Fruit fly (Drosophila melanogaster) whole organism, pupa: ENCODE measurements around the gene Nepl8.

Experiments
- CG12605 ChIP-seq: fragments of 200-800 bp; sonication (Bioruptor generic); IDR thresholded peaks from 2 replicates; pipeline ENCODE4 v1.3.6; 2022; ENCODE audit warnings: missing biosample characterization, missing genetic modification characterization
- CG13204 ChIP-seq: fragments of 200-800 bp; sonication (Bioruptor generic); optimal IDR thresholded peaks from 2 replicates; lab custom pipeline; 2018; ENCODE audit warnings: missing biosample characterization, mild to moderate bottlenecking, missing genetic modification characterization, moderate library complexity
- CG17806 ChIP-seq: fragments of 200-800 bp; sonication (Bioruptor generic); optimal IDR thresholded peaks from 2 replicates; lab custom pipeline; 2018; ENCODE audit warnings: missing biosample characterization, mild to moderate bottlenecking, missing genetic modification characterization, moderate library complexity
- CG32121 ChIP-seq: fragments of 200-800 bp; sonication (Bioruptor generic); IDR thresholded peaks from 2 replicates; pipeline ENCODE4 v1.3.6; 2022; ENCODE audit warnings: missing biosample characterization, missing genetic modification characterization
- CG9948 ChIP-seq: fragments of 200-800 bp; sonication (Bioruptor generic); optimal IDR thresholded peaks from 2 replicates; lab custom pipeline; 2018; ENCODE audit warnings: missing biosample characterization, mild to moderate bottlenecking, missing genetic modification characterization, moderate library complexity
- EcR ChIP-seq: fragments of 200-800 bp; sonication (Bioruptor generic); optimal IDR thresholded peaks from 3 replicates; lab custom pipeline; 2019; ENCODE audit warnings: missing biosample characterization, missing genetic modification characterization, mild to moderate bottlenecking, moderate library complexity, missing genetic modification reagents
- Pif1A ChIP-seq: fragments of 200-800 bp; sonication (Bioruptor generic); optimal IDR thresholded peaks from 3 replicates; lab custom pipeline; 2016; ENCODE audit warnings: missing biosample characterization, missing genetic modification characterization
- Pif1B ChIP-seq: fragments of 200-800 bp; sonication (Bioruptor generic); optimal IDR thresholded peaks from 3 replicates; lab custom pipeline; 2016; ENCODE audit warnings: missing biosample characterization, missing genetic modification characterization
- Snoo ChIP-seq: fragments of 200-800 bp; sonication (Bioruptor generic); optimal IDR thresholded peaks from 3 replicates; lab custom pipeline; 2017; ENCODE audit warnings: missing biosample characterization, mild to moderate bottlenecking, missing genetic modification characterization, inconsistent platforms

dm6 chr2L:16532702-16533385 lies 44.9 kb downstream of the Nepl8 start, which contains the start of gene CG5953:
- TF ChIP-seq Pif1B (GFP tag; lab: Kevin White, UChicago) (peak; percentile 94), EcR (GFP tag; lab: Kevin White, UChicago) (peak; percentile 47), Snoo (peak; percentile 98), CG32121 (GFP tag; lab: Robert Waterston, UW) (peak; percentile 97), CG13204 (GFP tag; lab: Kevin White, UChicago) (no peak), CG12605 (GFP tag; lab: Robert Waterston, UW) (peak; percentile 96), CG9948 (tag; lab: Kevin White, UChicago) (peak; percentile 99), CG17806 (tag; lab: Kevin White, UChicago) (peak; percentile 98), Pif1A (GFP tag; lab: Kevin White, UChicago) (peak; percentile 97)
